Worm (Caenorhabditis elegans): ENCODE results near the gene gcy-34.
A peak's percentile ranks its signal among the peaks of the same experiment; 100 is the strongest.

Gene gcy-34

ce11 chrV:13391378-13392258 lies 5.9 kb upstream of the gcy-34 start, which contains the start of gene somi-1:
TSS of gene somi-1 (minus strand) at chrV:13391395.
- TF ChIP-seq sma-9 (GFP tag; optimal IDR thresholded peaks at IDR 0.05) (peak; percentile 78), sma-9 (tag; optimal IDR thresholded peaks at IDR 0.05) (no peak), blmp-1 (tag; optimal IDR thresholded peaks at IDR 0.05; ENCODE audit: insufficient read depth) (peak; percentile 96), C34F6.9 (tag; optimal IDR thresholded peaks at IDR 0.05) (peak; percentile 15), nhr-25 (tag; optimal IDR thresholded peaks at IDR 0.05) (peak; percentile 71), nhr-21 (tag; optimal IDR thresholded peaks at IDR 0.05) (peak; percentile 28), dmd-4 (tag; optimal IDR thresholded peaks at IDR 0.05) (no peak), lin-13 (GFP tag; optimal IDR thresholded peaks at IDR 0.05) (peak; percentile 1), nhr-12 (tag; optimal IDR thresholded peaks at IDR 0.05) (no peak), F13H6.1 (tag; optimal IDR thresholded peaks at IDR 0.05) (peak; percentile 32), nhr-237 (tag; optimal IDR thresholded peaks at IDR 0.05) (no peak), unc-39 (tag; optimal IDR thresholded peaks at IDR 0.05) (no peak), fos-1 (tag; optimal IDR thresholded peaks at IDR 0.05) (peak; percentile 8), lin-39 (tag; optimal IDR thresholded peaks at IDR 0.05) (no peak), aly-2 (tag; optimal IDR thresholded peaks at IDR 0.05) (no peak), egl-27 (tag; optimal IDR thresholded peaks at IDR 0.05) (peak; percentile 56)

ce11 chrV:13390936-13391335 lies 5.2 kb upstream of the gcy-34 start:
- TF ChIP-seq elt-3 (tag; optimal IDR thresholded peaks at IDR 0.05) (no peak), elt-1 (tag; optimal IDR thresholded peaks at IDR 0.05) (no peak), lsy-2 (tag; optimal IDR thresholded peaks at IDR 0.05) (peak in 1 of 2 experiments; percentile 18), fos-1 (tag; optimal IDR thresholded peaks at IDR 0.05) (peak; percentile 1), nhr-129 (tag; optimal IDR thresholded peaks at IDR 0.05) (peak; percentile 23), lin-11 (tag; optimal IDR thresholded peaks at IDR 0.05) (no peak), R02D3.7 (tag; optimal IDR thresholded peaks at IDR 0.05) (no peak), lin-39 (tag; optimal IDR thresholded peaks at IDR 0.05) (no peak), sem-4 (tag; optimal IDR thresholded peaks at IDR 0.05) (no peak), dmd-4 (tag; optimal IDR thresholded peaks at IDR 0.05) (no peak), gmeb-1 (tag; optimal IDR thresholded peaks at IDR 0.05) (peak; percentile 17), alr-1 (tag; optimal IDR thresholded peaks at IDR 0.05) (no peak), nhr-11 (tag; optimal IDR thresholded peaks at IDR 0.05) (no peak), sma-9 (GFP tag; optimal IDR thresholded peaks at IDR 0.05) (peak; percentile 71), sma-9 (tag; optimal IDR thresholded peaks at IDR 0.05) (no peak), nhr-12 (tag; optimal IDR thresholded peaks at IDR 0.05) (no peak), mab-5 (tag; optimal IDR thresholded peaks at IDR 0.05) (no peak), blmp-1 (tag; optimal IDR thresholded peaks at IDR 0.05; ENCODE audit: insufficient read depth) (no peak), F13H6.1 (tag; optimal IDR thresholded peaks at IDR 0.05) (no peak), egl-27 (tag; optimal IDR thresholded peaks at IDR 0.05) (no peak), nhr-10 (tag; optimal IDR thresholded peaks at IDR 0.05) (no peak), sma-3 (GFP tag; optimal IDR thresholded peaks at IDR 0.05) (peak; percentile 7), ceh-16 (tag; optimal IDR thresholded peaks at IDR 0.05) (peak; percentile 59), mbf-1 (tag; optimal IDR thresholded peaks at IDR 0.05) (no peak), crh-2 (tag; optimal IDR thresholded peaks at IDR 0.05) (no peak), nhr-237 (tag; optimal IDR thresholded peaks at IDR 0.05) (no peak), aly-2 (tag; optimal IDR thresholded peaks at IDR 0.05) (no peak), unc-62 (GFP tag; optimal IDR thresholded peaks at IDR 0.05) (no peak)

- no peak for TF ChIP-seq ama-1 (optimal IDR thresholded peaks at IDR 0.05)
- peak; percentile 68 for TF ChIP-seq ceh-16 (tag; optimal IDR thresholded peaks at IDR 0.05)
- TF ChIP-seq nhr-21 (tag; optimal IDR thresholded peaks at IDR 0.05) = peak; percentile 64
- no peak for TF ChIP-seq snpc-4 (tag; optimal IDR thresholded peaks at IDR 0.05)
- no peak for TF ChIP-seq nhr-237 (tag; optimal IDR thresholded peaks at IDR 0.05)
- no peak for TF ChIP-seq mab-5 (tag; optimal IDR thresholded peaks at IDR 0.05)
- TF ChIP-seq ZK546.5 (tag; optimal IDR thresholded peaks at IDR 0.05) = no peak
- TF ChIP-seq nhr-11 (tag; optimal IDR thresholded peaks at IDR 0.05) = no peak
- peak; percentile 64 for TF ChIP-seq sma-9 (GFP tag; optimal IDR thresholded peaks at IDR 0.05)
- TF ChIP-seq sma-9 (tag; optimal IDR thresholded peaks at IDR 0.05) = no peak
- TF ChIP-seq zag-1 (tag; optimal IDR thresholded peaks at IDR 0.05) = no peak
- no peak for TF ChIP-seq dmd-4 (tag; optimal IDR thresholded peaks at IDR 0.05)
- no peak for TF ChIP-seq nhr-23 (tag; optimal IDR thresholded peaks at IDR 0.05)
- no peak for TF ChIP-seq mbf-1 (tag; optimal IDR thresholded peaks at IDR 0.05)
- TF ChIP-seq gmeb-1 (tag; optimal IDR thresholded peaks at IDR 0.05) = no peak
- TF ChIP-seq F13H6.1 (tag; optimal IDR thresholded peaks at IDR 0.05) = no peak
- no peak for TF ChIP-seq alr-1 (tag; optimal IDR thresholded peaks at IDR 0.05)
- TF ChIP-seq sem-4 (tag; optimal IDR thresholded peaks at IDR 0.05) = no peak
- no peak for TF ChIP-seq C34F6.9 (tag; optimal IDR thresholded peaks at IDR 0.05)
- peak; percentile 74 for TF ChIP-seq sma-3 (GFP tag; optimal IDR thresholded peaks at IDR 0.05)
- TF ChIP-seq skn-1 (tag; optimal IDR thresholded peaks at IDR 0.05) = no peak
- TF ChIP-seq elt-1 (tag; optimal IDR thresholded peaks at IDR 0.05) = no peak
- no peak for TF ChIP-seq unc-39 (tag; optimal IDR thresholded peaks at IDR 0.05)
- no peak for TF ChIP-seq lin-13 (GFP tag; optimal IDR thresholded peaks at IDR 0.05)
- TF ChIP-seq nhr-6 (tag; optimal IDR thresholded peaks at IDR 0.05) = no peak
- TF ChIP-seq egl-27 (tag; optimal IDR thresholded peaks at IDR 0.05) = peak; percentile 67
- TF ChIP-seq lin-11 (tag; optimal IDR thresholded peaks at IDR 0.05) = no peak
- TF ChIP-seq R02D3.7 (tag; optimal IDR thresholded peaks at IDR 0.05) = no peak
- no peak for TF ChIP-seq Y55F3AM.14 (GFP tag; optimal IDR thresholded peaks at IDR 0.05)
- no peak for TF ChIP-seq peb-1 (tag; optimal IDR thresholded peaks at IDR 0.05)
- no peak for TF ChIP-seq ztf-1 (GFP tag; conservative IDR thresholded peaks at IDR 0.05)
- no peak for TF ChIP-seq unc-55 (GFP tag; optimal IDR thresholded peaks at IDR 0.05)
- TF ChIP-seq lsy-2 (tag; optimal IDR thresholded peaks at IDR 0.05) = peak in 1 of 2 experiments; percentile 2
- no peak for TF ChIP-seq blmp-1 (tag; optimal IDR thresholded peaks at IDR 0.05; ENCODE audit: insufficient read depth)
- TF ChIP-seq nhr-10 (tag; optimal IDR thresholded peaks at IDR 0.05) = no peak
These were observed 3.8 kb upstream of the gcy-34 start for ce11 chrV:13389454-13389853.

Data from whole organism, L2 larva.